Worm (Caenorhabditis elegans): Measurements from ENCODE around the gene R155.5.

R155.5 gene

DNA sequence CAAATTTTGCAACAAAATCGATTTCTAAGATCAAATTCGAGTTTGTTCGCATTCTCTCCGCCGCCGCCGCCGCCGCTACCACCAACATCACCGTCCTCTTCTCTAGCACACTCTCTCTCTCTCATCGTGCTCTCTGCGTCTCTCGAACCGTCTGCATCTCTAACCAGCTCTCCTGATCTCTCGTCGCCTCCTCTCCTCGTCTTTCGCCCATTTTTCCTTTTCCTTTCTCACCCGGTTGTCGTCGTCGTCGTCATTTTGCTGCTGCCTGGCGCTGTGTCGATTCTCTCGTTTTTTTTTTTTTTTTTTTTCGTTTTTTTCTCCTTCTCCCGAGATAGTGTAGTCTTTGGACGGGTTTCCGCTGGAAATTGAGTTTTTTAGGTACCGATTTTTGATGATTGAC is 43.9 kb downstream of the R155.5 start:
- no peak for TF ChIP-seq klf-2 (GFP tag; conservative IDR thresholded peaks at IDR 0.05)
- no peak for TF ChIP-seq ztf-23 (GFP tag; IDR thresholded peaks at IDR 0.05)
- TF ChIP-seq flt-1 (GFP tag; IDR thresholded peaks at IDR 0.05): peak; percentile 64; the same call in 1 of the 2 replicates
- TF ChIP-seq ref-1 (GFP tag; conservative IDR thresholded peaks at IDR 0.05): no peak
- TF ChIP-seq ztf-29 (GFP tag; IDR thresholded peaks at IDR 0.05): no peak
- TF ChIP-seq cog-1 (tag; optimal IDR thresholded peaks at IDR 0.05): peak; percentile 5
- no peak for TF ChIP-seq med-1 (GFP tag; optimal IDR thresholded peaks at IDR 0.05; ENCODE audit: insufficient read depth)
- no peak for TF ChIP-seq tab-1 (GFP tag; IDR thresholded peaks at IDR 0.05)

DNA sequence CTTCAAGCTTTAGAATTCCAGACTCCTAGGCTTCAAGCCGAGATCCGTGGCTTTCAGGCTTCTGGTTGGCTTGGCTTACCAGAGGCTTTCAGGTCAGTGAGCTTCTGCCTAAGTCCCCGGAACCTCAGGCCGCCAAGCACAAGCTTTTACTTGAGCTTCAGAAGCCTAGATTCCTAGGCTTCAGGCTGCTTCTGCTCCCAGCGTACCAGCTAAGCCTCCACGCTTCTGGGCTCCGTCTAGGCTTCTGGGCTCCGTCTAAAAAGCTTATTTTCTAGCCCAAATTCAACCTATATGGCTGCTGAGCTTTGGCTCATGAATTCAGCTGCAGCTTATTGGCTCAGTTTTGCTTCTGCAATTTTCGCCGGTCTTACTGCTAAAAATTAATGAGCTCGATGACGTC is 44.5 kb downstream of the R155.5 start:
- no peak for TF ChIP-seq ztf-29 (GFP tag; IDR thresholded peaks at IDR 0.05)

DNA sequence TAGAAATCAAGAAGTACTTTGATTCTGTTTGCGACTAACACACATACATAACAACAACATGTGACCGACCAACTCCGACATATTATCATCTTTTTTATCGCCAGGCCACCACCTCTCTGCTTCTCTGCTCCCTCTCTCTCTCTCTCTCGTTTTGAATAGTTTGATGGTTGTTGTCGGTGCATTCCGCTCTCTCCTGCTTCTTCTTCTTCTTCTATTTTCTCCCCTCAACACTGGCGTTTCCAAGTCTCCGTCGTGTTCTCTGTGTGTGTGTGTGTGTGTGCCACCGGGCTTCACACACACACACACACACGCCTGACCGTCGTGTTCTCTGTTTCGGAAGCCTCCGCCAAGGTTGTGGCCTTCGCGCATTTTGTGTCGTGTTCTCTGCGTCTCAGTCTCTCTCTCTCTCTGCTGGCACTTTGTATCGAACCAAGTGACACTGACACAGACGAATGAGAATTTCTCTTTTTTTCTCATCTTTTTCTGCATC is 45.2 kb downstream of the R155.5 start:
- peak; percentile 14; the same call in 1 of the 2 replicates for TF ChIP-seq tab-1 (GFP tag; IDR thresholded peaks at IDR 0.05)
- TF ChIP-seq cog-1 (tag; optimal IDR thresholded peaks at IDR 0.05): peak; percentile 99
- peak; percentile 75 for TF ChIP-seq flt-1 (GFP tag; IDR thresholded peaks at IDR 0.05)
- no peak for TF ChIP-seq ref-1 (GFP tag; conservative IDR thresholded peaks at IDR 0.05)
- TF ChIP-seq klf-2 (GFP tag; conservative IDR thresholded peaks at IDR 0.05): no peak
- TF ChIP-seq ztf-23 (GFP tag; IDR thresholded peaks at IDR 0.05): 0 out of 2 replicates have a peak, but pooled peaks have one; percentile 45
- no peak for TF ChIP-seq T22C8.4 (GFP tag; IDR thresholded peaks at IDR 0.05)
- no peak for TF ChIP-seq med-1 (GFP tag; optimal IDR thresholded peaks at IDR 0.05; ENCODE audit: insufficient read depth)
- TF ChIP-seq ztf-29 (GFP tag; IDR thresholded peaks at IDR 0.05): peak; percentile 87

DNA sequence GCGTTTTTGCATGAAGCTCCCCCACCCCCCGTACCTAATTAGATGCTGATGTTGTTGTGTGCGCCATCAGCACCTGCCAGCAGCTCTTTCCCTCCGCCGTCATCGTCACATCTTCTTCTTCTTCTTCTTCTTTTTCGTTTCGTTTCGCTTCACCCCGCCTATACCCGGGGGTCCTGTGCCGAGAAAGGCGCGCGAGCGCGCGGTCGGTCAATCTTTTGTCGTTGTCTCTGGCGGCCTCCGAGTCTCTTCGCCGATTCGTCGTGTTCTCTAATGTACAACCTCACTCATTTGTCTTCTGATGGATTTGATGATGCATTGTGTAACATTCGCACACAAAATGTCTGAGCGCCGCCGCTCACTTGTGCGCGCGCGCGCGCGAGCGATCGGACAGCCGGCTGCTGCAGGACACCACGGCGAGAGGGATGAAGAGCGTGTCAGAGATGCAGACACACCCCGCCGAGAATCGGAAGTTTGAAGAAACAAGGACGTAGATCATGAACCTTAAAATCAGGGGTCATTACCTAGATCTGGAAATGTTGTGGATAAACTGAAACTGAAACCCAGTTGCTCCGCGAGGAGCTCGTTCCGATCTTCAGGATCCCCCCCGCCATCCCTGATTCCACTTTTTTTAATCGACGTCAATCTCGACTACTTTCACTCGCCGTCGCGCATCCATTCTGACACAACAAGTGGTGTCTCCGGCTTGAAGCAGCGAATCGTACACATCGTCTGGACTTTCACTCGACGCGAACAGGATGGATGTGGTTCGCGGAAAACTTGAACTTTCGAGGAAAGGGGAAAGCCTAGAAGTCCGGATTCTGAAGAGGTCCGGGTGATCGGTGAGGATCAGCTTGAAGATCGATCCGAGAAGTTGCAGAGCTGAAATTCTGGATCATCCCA is 46.7 kb downstream of the R155.5 start:
- TF ChIP-seq klf-2 (GFP tag; conservative IDR thresholded peaks at IDR 0.05) (no peak), cog-1 (tag; optimal IDR thresholded peaks at IDR 0.05) (peak; percentile 97), med-1 (GFP tag; optimal IDR thresholded peaks at IDR 0.05; ENCODE audit: insufficient read depth) (no peak), T22C8.4 (GFP tag; IDR thresholded peaks at IDR 0.05) (no peak), flt-1 (GFP tag; IDR thresholded peaks at IDR 0.05) (peak; percentile 79), ref-1 (GFP tag; conservative IDR thresholded peaks at IDR 0.05) (no peak), ztf-23 (GFP tag; IDR thresholded peaks at IDR 0.05) (0 out of 2 replicates have a peak, but pooled peaks have one; percentile 7), tab-1 (GFP tag; IDR thresholded peaks at IDR 0.05) (peak; percentile 61; the same call in 1 of the 2 replicates), ztf-29 (GFP tag; IDR thresholded peaks at IDR 0.05) (peak; percentile 48; the same call in 1 of the 2 replicates)

DNA sequence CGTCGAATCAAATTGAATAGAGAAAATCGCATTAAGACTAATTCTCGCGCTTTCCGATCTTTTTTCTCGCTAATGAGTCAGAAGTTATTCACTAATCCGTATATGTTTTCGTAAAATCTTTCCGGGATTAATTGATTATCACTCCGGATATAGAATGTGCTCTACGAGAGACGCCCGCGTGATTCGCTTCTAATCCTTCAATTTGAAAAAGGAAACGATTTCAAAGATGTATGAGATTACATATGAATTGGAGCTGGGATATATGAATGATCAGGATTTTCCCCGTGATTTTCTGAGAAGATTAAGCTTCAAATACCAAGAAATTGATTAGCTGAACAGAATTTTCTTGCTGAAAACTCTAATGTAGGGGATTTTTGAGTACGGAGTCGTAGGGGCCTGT is 47.8 kb downstream of the R155.5 start:
- TF ChIP-seq med-1 (GFP tag; optimal IDR thresholded peaks at IDR 0.05; ENCODE audit: insufficient read depth): no peak
- TF ChIP-seq ztf-29 (GFP tag; IDR thresholded peaks at IDR 0.05): no peak
- no peak for TF ChIP-seq ztf-23 (GFP tag; IDR thresholded peaks at IDR 0.05)
- TF ChIP-seq cog-1 (tag; optimal IDR thresholded peaks at IDR 0.05): no peak
- no peak for TF ChIP-seq klf-2 (GFP tag; conservative IDR thresholded peaks at IDR 0.05)
- TF ChIP-seq ref-1 (GFP tag; conservative IDR thresholded peaks at IDR 0.05): no peak

DNA sequence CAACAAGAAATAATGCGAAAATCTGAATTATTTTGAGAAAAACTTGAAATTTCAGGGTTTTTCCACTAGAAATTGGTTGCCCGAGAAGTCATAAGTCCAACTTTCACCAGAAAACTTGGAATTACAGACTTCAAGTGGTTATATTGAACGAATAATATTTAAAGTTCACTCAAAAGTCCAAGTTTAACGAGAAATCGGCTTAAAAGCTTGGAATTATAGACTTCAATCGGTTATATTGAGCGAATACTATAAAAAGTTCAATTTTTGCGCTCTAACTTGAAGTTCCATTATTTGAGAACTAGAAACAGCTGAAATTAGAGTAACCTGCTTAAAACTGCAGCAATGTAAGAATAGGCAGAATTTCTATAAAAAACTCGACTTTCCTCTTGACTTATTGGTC is 48.3 kb downstream of the R155.5 start:
- no peak for TF ChIP-seq ztf-29 (GFP tag; IDR thresholded peaks at IDR 0.05)
- TF ChIP-seq flt-1 (GFP tag; IDR thresholded peaks at IDR 0.05): no peak
- TF ChIP-seq ztf-23 (GFP tag; IDR thresholded peaks at IDR 0.05): no peak
- TF ChIP-seq T22C8.4 (GFP tag; IDR thresholded peaks at IDR 0.05): no peak
- no peak for TF ChIP-seq cog-1 (tag; optimal IDR thresholded peaks at IDR 0.05)
- no peak for TF ChIP-seq ref-1 (GFP tag; conservative IDR thresholded peaks at IDR 0.05)
- no peak for TF ChIP-seq tab-1 (GFP tag; IDR thresholded peaks at IDR 0.05)
- no peak for TF ChIP-seq klf-2 (GFP tag; conservative IDR thresholded peaks at IDR 0.05)
- TF ChIP-seq med-1 (GFP tag; optimal IDR thresholded peaks at IDR 0.05; ENCODE audit: insufficient read depth): no peak

DNA sequence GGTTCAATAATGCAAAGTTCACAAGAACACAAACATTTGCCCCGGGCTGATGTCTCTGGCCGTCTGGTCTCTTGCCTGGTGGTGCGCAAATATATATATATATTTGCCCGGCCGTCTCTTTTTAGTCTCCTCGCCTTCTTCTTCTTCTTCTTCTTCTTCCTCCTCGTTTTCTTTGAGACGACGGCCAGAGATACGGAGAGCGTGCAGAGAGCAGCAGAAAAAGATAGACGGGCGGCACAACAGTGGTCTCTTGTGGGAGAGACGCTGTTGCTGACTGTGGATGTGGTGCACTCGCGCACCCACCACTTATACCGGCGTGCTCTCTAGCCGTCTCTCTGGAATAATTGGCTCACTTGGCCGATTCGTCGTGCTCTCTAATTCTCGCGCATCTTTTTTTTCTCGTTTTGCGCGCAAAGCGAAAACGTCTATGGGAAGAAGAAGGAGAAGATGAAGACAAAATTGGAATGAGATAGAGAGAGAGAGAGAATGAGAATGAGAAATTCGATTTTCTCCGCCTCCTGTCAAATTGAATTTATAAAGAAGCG is 49.1 kb downstream of the R155.5 start:
- TF ChIP-seq ref-1 (GFP tag; conservative IDR thresholded peaks at IDR 0.05): no peak
- TF ChIP-seq klf-2 (GFP tag; conservative IDR thresholded peaks at IDR 0.05): no peak
- TF ChIP-seq cog-1 (tag; optimal IDR thresholded peaks at IDR 0.05): peak; percentile 95
- no peak; the same call in 1 of the 2 replicates for TF ChIP-seq ztf-29 (GFP tag; IDR thresholded peaks at IDR 0.05)
- peak; percentile 63; the same call in 1 of the 2 replicates for TF ChIP-seq flt-1 (GFP tag; IDR thresholded peaks at IDR 0.05)
